Fruit fly (Drosophila melanogaster): ENCODE data around the gene Hmu.

Gene Hmu

DNA sequence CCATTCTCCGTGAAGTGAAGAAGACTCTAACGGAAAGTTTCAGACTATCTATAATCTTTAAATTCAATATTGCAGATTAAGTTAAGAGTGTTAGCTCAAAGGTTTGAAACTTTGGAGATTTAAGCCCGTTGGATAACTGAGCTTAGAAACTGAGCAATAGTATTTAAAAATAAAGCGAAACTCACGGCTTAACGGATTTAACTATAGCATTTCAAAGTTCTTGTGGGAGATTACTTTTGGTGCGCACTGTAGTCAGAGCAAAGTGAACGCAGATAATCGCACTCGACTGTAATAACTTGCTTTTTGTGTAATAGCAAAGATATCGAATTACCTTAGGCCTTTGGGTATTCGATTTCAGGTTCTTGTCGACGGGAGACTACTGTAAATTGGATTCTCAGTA is 6.3 kb upstream of the Hmu start, which contains the start of gene mrt (continued):
- peak; percentile 58 for TF ChIP-seq maf-S (GFP tag; optimal IDR thresholded peaks at IDR 0.05)
- no peak for TF ChIP-seq cato (GFP tag; optimal IDR thresholded peaks at IDR 0.05; ENCODE audit: borderline replicate concordance)
- TF ChIP-seq CG15479 (GFP tag; optimal IDR thresholded peaks at IDR 0.05) = no peak
- peak; percentile 66 for TF ChIP-seq Dek (tag; optimal IDR thresholded peaks at IDR 0.05)
- TF ChIP-seq otp (GFP tag; IDR thresholded peaks at IDR 0.05) = peak; percentile 52; the same call in 1 of the 3 replicates
- TF ChIP-seq ap (GFP tag; IDR thresholded peaks at IDR 0.05) = no peak
- peak; percentile 31 for TF ChIP-seq CG1603 (tag; optimal IDR thresholded peaks at IDR 0.05)
- no peak for TF ChIP-seq tup (GFP tag; optimal IDR thresholded peaks at IDR 0.05)
- no peak for TF ChIP-seq Spps (tag; optimal IDR thresholded peaks at IDR 0.05)
- 0 out of 2 replicates have a peak, but pooled peaks have one; percentile 28 for TF ChIP-seq CG6689 (GFP tag; IDR thresholded peaks at IDR 0.05)
- 0 out of 3 replicates have a peak, but pooled peaks have one; percentile 24 for TF ChIP-seq ci (GFP tag; IDR thresholded peaks at IDR 0.05)
- TF ChIP-seq aop (GFP tag; IDR thresholded peaks at IDR 0.05) = no peak
- peak; percentile 61; the same call in 1 of the 2 replicates for TF ChIP-seq al (GFP tag; IDR thresholded peaks at IDR 0.05)
- TF ChIP-seq CG10431 (GFP tag; optimal IDR thresholded peaks at IDR 0.05) = no peak
- TF ChIP-seq CG17568 (GFP tag; optimal IDR thresholded peaks at IDR 0.05) = no peak
- TF ChIP-seq CkIIα-i1 (GFP tag; IDR thresholded peaks at IDR 0.05) = no peak
- TF ChIP-seq CG6175 (GFP tag; IDR thresholded peaks at IDR 0.05) = no peak; the same call in 2 of the 3 replicates
- TF ChIP-seq Ssrp (tag; optimal IDR thresholded peaks at IDR 0.05) = peak; percentile 45
- peak; percentile 36 for TF ChIP-seq Six4 (GFP tag; optimal IDR thresholded peaks at IDR 0.05)
- TF ChIP-seq CG31441 (GFP tag; IDR thresholded peaks at IDR 0.05) = 0 out of 2 replicates have a peak, but pooled peaks have one; percentile 27
- TF ChIP-seq Pdp1 (GFP tag; optimal IDR thresholded peaks at IDR 0.05) = peak; percentile 67 to 72
- TF ChIP-seq MTF-1 (GFP tag; optimal IDR thresholded peaks at IDR 0.05; ENCODE audit: borderline replicate concordance) = no peak
- peak; percentile 14; the same call in 1 of the 3 replicates for TF ChIP-seq B-H1 (GFP tag; IDR thresholded peaks at IDR 0.05)
- TF ChIP-seq CG14441 (GFP tag; IDR thresholded peaks at IDR 0.05) = 0 out of 2 replicates have a peak, but pooled peaks have one; percentile 6
- no peak for TF ChIP-seq CG10274 (GFP tag; optimal IDR thresholded peaks at IDR 0.05)
- no peak for TF ChIP-seq Oaz (GFP tag; IDR thresholded peaks at IDR 0.05)
- no peak for TF ChIP-seq pita (GFP tag; optimal IDR thresholded peaks at IDR 0.05)
- peak; percentile 14 to 67 for TF ChIP-seq Hr51 (GFP tag; optimal IDR thresholded peaks at IDR 0.05)
- peak; percentile 45 for TF ChIP-seq CG12155 (GFP tag; optimal IDR thresholded peaks at IDR 0.05)
- TF ChIP-seq seq (GFP tag; IDR thresholded peaks at IDR 0.05) = 0 out of 2 replicates have a peak, but pooled peaks have one; percentile 33
- peak; percentile 39 for TF ChIP-seq cwo (GFP tag; optimal IDR thresholded peaks at IDR 0.05)
- TF ChIP-seq CG13424 (tag; optimal IDR thresholded peaks at IDR 0.05) = peak; percentile 43
- TF ChIP-seq CG10209 (GFP tag; optimal IDR thresholded peaks at IDR 0.05) = peak; percentile 18
- TF ChIP-seq CG4360 (GFP tag; IDR thresholded peaks at IDR 0.05) = no peak
- TF ChIP-seq Meics (GFP tag; optimal IDR thresholded peaks at IDR 0.05) = peak; percentile 79
- TF ChIP-seq CG6791 (GFP tag; IDR thresholded peaks at IDR 0.05; ENCODE audit: partially characterized antibody) = 0 out of 3 replicates have a peak, but pooled peaks have one; percentile 27
- no peak for TF ChIP-seq CG10321 (GFP tag; IDR thresholded peaks at IDR 0.05)
- TF ChIP-seq en (GFP tag; optimal IDR thresholded peaks at IDR 0.05) = peak; percentile 12
- peak; percentile 29 for TF ChIP-seq CG1602 (GFP tag; optimal IDR thresholded peaks at IDR 0.05)
- peak; percentile 19 for TF ChIP-seq Bdp1 (GFP tag; optimal IDR thresholded peaks at IDR 0.05)
- no peak for TF ChIP-seq Atf3 (GFP tag; optimal IDR thresholded peaks at IDR 0.05)
- peak; percentile 31 for TF ChIP-seq tio (GFP tag; optimal IDR thresholded peaks at IDR 0.05)
- TF ChIP-seq CG8359 (GFP tag; optimal IDR thresholded peaks at IDR 0.05; ENCODE audit: borderline replicate concordance) = no peak
- TF ChIP-seq H15 (GFP tag; IDR thresholded peaks at IDR 0.05) = peak; percentile 41; the same call in 1 of the 3 replicates
- no peak for TF ChIP-seq mld (GFP tag; IDR thresholded peaks at IDR 0.05; ENCODE audit: partially characterized antibody)
- no peak for TF ChIP-seq YL-1 (GFP tag; optimal IDR thresholded peaks at IDR 0.05)
- peak; percentile 46 for TF ChIP-seq Atf-2 (GFP tag; optimal IDR thresholded peaks at IDR 0.05)
- TF ChIP-seq CG11456 (GFP tag; IDR thresholded peaks at IDR 0.05) = 0 out of 3 replicates have a peak, but pooled peaks have one; percentile 50
- TF ChIP-seq chif (GFP tag; optimal IDR thresholded peaks at IDR 0.05) = peak; percentile 36 to 37
- TF ChIP-seq CG3847 (GFP tag; IDR thresholded peaks at IDR 0.05) = peak; percentile 46

Measured in whole organism, embryonic.